Worm (Caenorhabditis elegans) whole organism, L1 larva: ENCODE data around the gene ZC302.3.

Experiments
- C16A3.4 ChIP-seq: fragments of 150-350 bp; optimal IDR thresholded peaks from 2 replicates; lab custom pipeline; 2014; ENCODE audit warnings: missing biosample characterization, missing genetic modification characterization
- F16B12.6 ChIP-seq: fragments of 150-350 bp; optimal IDR thresholded peaks from 2 replicates; lab custom pipeline; 2014; ENCODE audit warnings: missing biosample characterization, missing genetic modification characterization
- Y116A8C.19 ChIP-seq: sonication (generic microtip); optimal IDR thresholded peaks from 2 replicates; lab custom pipeline; 2016; ENCODE audit warnings: missing compliant biosample characterization, missing genetic modification characterization, borderline replicate concordance
- aly-2 ChIP-seq: fragments of 150-350 bp; optimal IDR thresholded peaks from 2 replicates; lab custom pipeline; 2014; ENCODE audit warnings: missing biosample characterization, missing genetic modification characterization
- ama-1 ChIP-seq: fragments of 150-350 bp; optimal IDR thresholded peaks from 2 replicates; lab custom pipeline; 2014
- blmp-1 ChIP-seq: fragments of 150-350 bp; optimal IDR thresholded peaks from 2 replicates; lab custom pipeline; 2014; ENCODE audit warnings: missing biosample characterization, missing genetic modification characterization
- ceh-8 ChIP-seq: fragments of 200-800 bp; sonication (Bioruptor generic); optimal IDR thresholded peaks from 2 replicates; lab custom pipeline; 2018; ENCODE audit warnings: mild to moderate bottlenecking, missing genetic modification characterization, moderate library complexity, missing compliant biosample characterization
- ceh-82 ChIP-seq, 3 experiments: fragments of 150-350 bp in 1 of 3; sonication (generic microtip) in 2 of 3; optimal IDR thresholded peaks; 2 replicates each; lab custom pipeline; 2014 to 2017; ENCODE audit warnings: missing biosample characterization in 3 of 3, missing genetic modification characterization in 3 of 3
- ceh-88 ChIP-seq: fragments of 200-800 bp; sonication (Bioruptor generic); IDR thresholded peaks from 2 replicates; pipeline ENCODE4 v1.3.6; 2022; ENCODE audit warnings: missing genetic modification characterization, missing compliant biosample characterization
- ces-1 ChIP-seq: fragments of 150-350 bp; optimal IDR thresholded peaks from 2 replicates; lab custom pipeline; 2014; ENCODE audit warnings: missing biosample characterization, missing genetic modification reagents, missing genetic modification characterization
- dsc-1 ChIP-seq: sonication (generic microtip); optimal IDR thresholded peaks from 2 replicates; lab custom pipeline; 2016; ENCODE audit warnings: mild to moderate bottlenecking, missing genetic modification characterization, missing compliant biosample characterization
- efl-1 ChIP-seq, 4 experiments: fragments of 150-350 bp; optimal IDR thresholded peaks in 3 of 4; peaks in 1 of 4; 1 replicate in 1 of 4; 2 replicates in 3 of 4; lab custom pipeline; 2014; ENCODE audit warnings: missing biosample characterization in 2 of 4, missing genetic modification characterization in 2 of 4, missing genetic modification reagents in 2 of 4
- efl-3 ChIP-seq: fragments of 200-800 bp; sonication (Bioruptor generic); optimal IDR thresholded peaks from 2 replicates; lab custom pipeline; 2018; ENCODE audit warnings: mild to moderate bottlenecking, missing genetic modification characterization, missing compliant biosample characterization
- fkh-4 ChIP-seq: sonication (generic microtip); optimal IDR thresholded peaks from 2 replicates; lab custom pipeline; 2016; ENCODE audit warnings: missing compliant biosample characterization, missing genetic modification characterization, borderline replicate concordance
- fkh-8 ChIP-seq: sonication (generic microtip); optimal IDR thresholded peaks from 2 replicates; lab custom pipeline; 2016; ENCODE audit warnings: mild to moderate bottlenecking, missing genetic modification characterization, missing compliant biosample characterization
- fos-1 ChIP-seq: fragments of 150-350 bp; optimal IDR thresholded peaks from 2 replicates; lab custom pipeline; 2014; ENCODE audit warnings: missing biosample characterization, missing genetic modification characterization
- grh-1 ChIP-seq: fragments of 200-800 bp; sonication (Bioruptor generic); IDR thresholded peaks from 2 replicates; pipeline ENCODE4 v1.3.6; 2022; ENCODE audit warnings: missing genetic modification reagents, missing genetic modification characterization, missing compliant biosample characterization
- hlh-4 ChIP-seq: sonication (generic microtip); optimal IDR thresholded peaks from 2 replicates; lab custom pipeline; 2016; ENCODE audit warnings: mild to moderate bottlenecking, missing genetic modification characterization, missing compliant biosample characterization
- hpl-2 ChIP-seq: fragments of 150-350 bp; optimal IDR thresholded peaks from 2 replicates; lab custom pipeline; 2014; ENCODE audit warnings: missing biosample characterization, missing genetic modification reagents, missing genetic modification characterization
- irx-1 ChIP-seq: sonication (generic microtip); optimal IDR thresholded peaks from 2 replicates; lab custom pipeline; 2016; ENCODE audit warnings: missing genetic modification characterization, missing compliant biosample characterization
- jun-1 ChIP-seq: fragments of 150-350 bp; optimal IDR thresholded peaks from 2 replicates; lab custom pipeline; 2014; ENCODE audit warnings: missing biosample characterization, missing genetic modification reagents, missing genetic modification characterization
- lin-14 ChIP-seq: fragments of 200-800 bp; sonication (Bioruptor generic); optimal IDR thresholded peaks from 2 replicates; lab custom pipeline; 2018; ENCODE audit warnings: mild to moderate bottlenecking, missing genetic modification characterization, moderate library complexity, missing compliant biosample characterization
- lin-35 ChIP-seq, 2 experiments: fragments of 150-350 bp; optimal IDR thresholded peaks; 2 replicates each; lab custom pipeline; 2014; ENCODE audit warnings: missing biosample characterization in 2 of 2, missing genetic modification characterization in 2 of 2, missing genetic modification reagents in 2 of 2
- lin-39 ChIP-seq: fragments of 150-350 bp; optimal IDR thresholded peaks from 2 replicates; lab custom pipeline; 2014; ENCODE audit warnings: missing biosample characterization, missing genetic modification reagents, missing genetic modification characterization
- lsy-2 ChIP-seq, 2 experiments: fragments of 150-350 bp; optimal IDR thresholded peaks; 2 replicates each; lab custom pipeline; 2014; ENCODE audit warnings: missing biosample characterization in 2 of 2, missing genetic modification characterization in 2 of 2
- mef-2 ChIP-seq: fragments of 150-350 bp; optimal IDR thresholded peaks from 2 replicates; lab custom pipeline; 2014; ENCODE audit warnings: missing biosample characterization, missing genetic modification characterization
- nhr-12 ChIP-seq: sonication (generic microtip); optimal IDR thresholded peaks from 2 replicates; lab custom pipeline; 2017; ENCODE audit warnings: missing biosample characterization, missing genetic modification characterization
- nhr-19 ChIP-seq: fragments of 200-800 bp; sonication (Bioruptor generic); conservative IDR thresholded peaks from 2 replicates; pipeline ENCODE4 v1.3.6; 2022; ENCODE audit warnings: missing genetic modification characterization, missing compliant biosample characterization
- nhr-237 ChIP-seq: fragments of 150-350 bp; optimal IDR thresholded peaks from 2 replicates; lab custom pipeline; 2014; ENCODE audit warnings: missing biosample characterization, missing genetic modification characterization
- nhr-28 ChIP-seq: fragments of 150-350 bp; optimal IDR thresholded peaks from 2 replicates; lab custom pipeline; 2014; ENCODE audit warnings: missing biosample characterization, missing genetic modification characterization
- nhr-71 ChIP-seq: sonication (generic microtip); optimal IDR thresholded peaks from 2 replicates; lab custom pipeline; 2016; ENCODE audit warnings: mild to moderate bottlenecking, missing genetic modification characterization, moderate library complexity, missing compliant biosample characterization
- nhr-77 ChIP-seq: fragments of 150-350 bp; optimal IDR thresholded peaks from 2 replicates; lab custom pipeline; 2014; ENCODE audit warnings: missing biosample characterization, missing genetic modification characterization
- nhr-85 ChIP-seq: sonication (generic microtip); peaks from one replicate; lab custom pipeline; 2016; ENCODE audit warnings: missing genetic modification characterization, inconsistent platforms, missing compliant biosample characterization
- pag-3 ChIP-seq: sonication (generic microtip); optimal IDR thresholded peaks from 2 replicates; lab custom pipeline; 2017; ENCODE audit warnings: missing genetic modification characterization, mild to moderate bottlenecking, missing compliant biosample characterization, antibody characterized with exemption, borderline replicate concordance; ENCODE audit not compliant: insufficient read depth
- pax-3 ChIP-seq: fragments of 200-800 bp; sonication (Bioruptor generic); optimal IDR thresholded peaks from 2 replicates; lab custom pipeline; 2018; ENCODE audit warnings: mild to moderate bottlenecking, missing genetic modification characterization, moderate library complexity, missing compliant biosample characterization
- pqm-1 ChIP-seq: sonication (generic microtip); optimal IDR thresholded peaks from 3 replicates; lab custom pipeline; 2017; ENCODE audit warnings: missing biosample characterization, missing genetic modification characterization
- skn-1 ChIP-seq: fragments of 150-350 bp; optimal IDR thresholded peaks from 2 replicates; lab custom pipeline; 2014; ENCODE audit warnings: missing biosample characterization, missing genetic modification characterization
- snu-23 ChIP-seq: sonication (generic microtip); optimal IDR thresholded peaks from 2 replicates; lab custom pipeline; 2016; ENCODE audit warnings: missing genetic modification characterization, missing compliant biosample characterization
- sox-4 ChIP-seq: sonication (generic microtip); optimal IDR thresholded peaks from 2 replicates; lab custom pipeline; 2016; ENCODE audit warnings: missing genetic modification characterization, missing compliant biosample characterization
- sptf-1 ChIP-seq: fragments of 150-350 bp; optimal IDR thresholded peaks from 2 replicates; lab custom pipeline; 2014; ENCODE audit warnings: missing biosample characterization, missing genetic modification characterization
- sup-37 ChIP-seq: fragments of 200-800 bp; sonication (Bioruptor generic); optimal IDR thresholded peaks from 2 replicates; lab custom pipeline; 2018; ENCODE audit warnings: mild to moderate bottlenecking, missing genetic modification characterization, missing compliant biosample characterization
- swsn-7 ChIP-seq: sonication (generic microtip); optimal IDR thresholded peaks from 2 replicates; lab custom pipeline; 2016; ENCODE audit warnings: missing genetic modification characterization, missing compliant biosample characterization
- tbx-2 ChIP-seq: sonication (generic microtip); optimal IDR thresholded peaks from 2 replicates; lab custom pipeline; 2016; ENCODE audit warnings: missing genetic modification characterization, missing compliant biosample characterization
- tlp-1 ChIP-seq: fragments of 150-350 bp; optimal IDR thresholded peaks from 2 replicates; lab custom pipeline; 2014; ENCODE audit warnings: missing biosample characterization, missing genetic modification characterization
- unc-130 ChIP-seq: fragments of 150-350 bp; optimal IDR thresholded peaks from 2 replicates; lab custom pipeline; 2017; ENCODE audit warnings: missing biosample characterization, missing genetic modification characterization, inconsistent platforms
- unc-86 ChIP-seq: sonication (generic microtip); optimal IDR thresholded peaks from 2 replicates; lab custom pipeline; 2016; ENCODE audit warnings: missing genetic modification characterization, missing compliant biosample characterization
- unc-98 ChIP-seq: fragments of 200-800 bp; sonication (Bioruptor generic); IDR thresholded peaks from 2 replicates; pipeline ENCODE4 v1.3.6; 2022; ENCODE audit warnings: missing genetic modification characterization, missing compliant biosample characterization
- vab-15 ChIP-seq: sonication (generic microtip); optimal IDR thresholded peaks from 2 replicates; lab custom pipeline; 2017; ENCODE audit warnings: missing genotype, mild to moderate bottlenecking, missing genetic modification characterization, missing compliant biosample characterization
- xbp-1 ChIP-seq: sonication (generic microtip); optimal IDR thresholded peaks from 2 replicates; lab custom pipeline; 2016; ENCODE audit warnings: missing genetic modification characterization, missing compliant biosample characterization
- zag-1 ChIP-seq: fragments of 150-350 bp; optimal IDR thresholded peaks from 2 replicates; lab custom pipeline; 2014; ENCODE audit warnings: missing biosample characterization, missing genetic modification characterization
- zip-4 ChIP-seq: fragments of 200-800 bp; sonication (Bioruptor generic); optimal IDR thresholded peaks from 2 replicates; lab custom pipeline; 2018; ENCODE audit warnings: mild to moderate bottlenecking, missing genetic modification characterization, moderate library complexity, missing compliant biosample characterization
- ztf-4 ChIP-seq: fragments of 150-350 bp; optimal IDR thresholded peaks from 2 replicates; lab custom pipeline; 2014; ENCODE audit warnings: missing biosample characterization, missing genetic modification characterization

The ZC302.3 gene

ce11 chrV:10716865-10717713 is 24.2 kb downstream of the ZC302.3 start (continued):
- TF ChIP-seq efl-1 (optimal IDR thresholded peaks at IDR 0.05; lab: Kevin White, UChicago) (peak; percentile 5 to 24), efl-1 (GFP tag; optimal IDR thresholded peaks at IDR 0.05 in 1 of 2; lab: Kevin White, UChicago) (peak in 1 of 2 experiments; percentile 90), irx-1 (peak; percentile 64), efl-3 (GFP tag; lab: Kevin White, UChicago) (peak; percentile 29), pax-3 (peak; percentile 26), ceh-88 (GFP tag; lab: Robert Waterston, UW) (0 out of 2 replicates have a peak, but pooled peaks have one; percentile 31), lsy-2 (tag; optimal IDR thresholded peaks at IDR 0.05; lab: Kevin White, UChicago) (peak; percentile 46 to 62), nhr-77 (tag; lab: Kevin White, UChicago) (no peak), fkh-8 (no peak), C16A3.4 (tag; lab: Kevin White, UChicago) (peak; percentile 60), zip-4 (GFP tag; lab: Kevin White, UChicago) (peak; percentile 12), lin-35 (GFP tag; optimal IDR thresholded peaks at IDR 0.05; lab: Kevin White, UChicago) (peak in 1 of 2 experiments; percentile 68), ceh-8 (GFP tag; lab: Kevin White, UChicago) (no peak), ceh-82 (tag; optimal IDR thresholded peaks at IDR 0.05; lab: Kevin White, UChicago) (peak in 1 of 3 experiments; percentile 16), unc-86 (tag; lab: Kevin White, UChicago) (no peak), Y116A8C.19 (tag; lab: Kevin White, UChicago) (no peak), nhr-71 (peak; percentile 89), swsn-7 (tag; lab: Kevin White, UChicago) (no peak), mef-2 (tag; lab: Kevin White, UChicago) (no peak), sup-37 (no peak), snu-23 (peak; percentile 69), vab-15 (tag; lab: Kevin White, UChicago) (peak; percentile 13), pqm-1 (tag; lab: Kevin White, UChicago) (no peak), pag-3 (no peak), unc-130 (tag; lab: Kevin White, UChicago) (peak; percentile 58), lin-39 (tag; lab: Kevin White, UChicago) (no peak), skn-1 (tag; lab: Kevin White, UChicago) (peak; percentile 77), nhr-12 (no peak), hpl-2 (GFP tag; lab: Kevin White, UChicago) (no peak), ama-1 (lab: Kevin White, UChicago) (no peak), ztf-4 (tag; lab: Kevin White, UChicago) (no peak), fkh-4 (no peak), nhr-19 (GFP tag; lab: Robert Waterston, UW) (no peak; the same call in none of the 2 replicates), tlp-1 (no peak), lin-14 (GFP tag; lab: Kevin White, UChicago) (peak; percentile 96), fos-1 (tag; lab: Kevin White, UChicago) (no peak), aly-2 (no peak), sox-4 (no peak), zag-1 (tag; lab: Kevin White, UChicago) (no peak), blmp-1 (tag; lab: Kevin White, UChicago) (peak; percentile 85), hlh-4 (tag; lab: Kevin White, UChicago) (no peak), nhr-237 (tag; lab: Kevin White, UChicago) (no peak), xbp-1 (tag; lab: Kevin White, UChicago) (peak; percentile 19), dsc-1 (tag; lab: Kevin White, UChicago) (no peak), unc-98 (GFP tag; lab: Robert Waterston, UW) (no peak), ces-1 (GFP tag; lab: Kevin White, UChicago) (no peak), grh-1 (GFP tag; lab: Robert Waterston, UW) (peak; percentile 73), F16B12.6 (tag; lab: Kevin White, UChicago) (no peak), jun-1 (tag; lab: Kevin White, UChicago) (peak; percentile 34), tbx-2 (tag; lab: Kevin White, UChicago) (peak; percentile 27), sptf-1 (tag; lab: Kevin White, UChicago) (no peak), nhr-85 (peak; percentile 99), nhr-28 (tag; lab: Kevin White, UChicago) (no peak)
